Worm (Caenorhabditis elegans): ENCODE results near the gene B0228.7.

ce11 chrII:7770253-7770652, 11.4 kb upstream of the B0228.7 start:
- TF ChIP-seq flt-1 (GFP tag; IDR thresholded peaks at IDR 0.05) (no peak), klf-2 (GFP tag; conservative IDR thresholded peaks at IDR 0.05) (no peak), tab-1 (GFP tag; IDR thresholded peaks at IDR 0.05) (no peak), ref-1 (GFP tag; conservative IDR thresholded peaks at IDR 0.05) (no peak), med-1 (GFP tag; optimal IDR thresholded peaks at IDR 0.05; ENCODE audit: insufficient read depth) (no peak), ztf-23 (GFP tag; IDR thresholded peaks at IDR 0.05) (no peak), T22C8.4 (GFP tag; IDR thresholded peaks at IDR 0.05) (no peak)
